Worm (Caenorhabditis elegans) whole organism, early embryonic: ENCODE data around the gene C56A3.8.

Source experiments
- B0310.2 ChIP-seq: sonication (generic microtip); optimal IDR thresholded peaks from 2 replicates; lab custom pipeline; 2016; ENCODE audit warnings: mild to moderate bottlenecking, missing genetic modification characterization, missing compliant biosample characterization
- F13C5.2 ChIP-seq: sonication (generic microtip); optimal IDR thresholded peaks from 2 replicates; lab custom pipeline; 2017; ENCODE audit warnings: mild to moderate bottlenecking, missing genetic modification characterization, inconsistent platforms, missing compliant biosample characterization
- aly-1 ChIP-seq: sonication (generic microtip); optimal IDR thresholded peaks from 2 replicates; lab custom pipeline; 2016; ENCODE audit warnings: missing genetic modification characterization, missing compliant biosample characterization
- ama-1 ChIP-seq: fragments of 150-350 bp; optimal IDR thresholded peaks from 2 replicates; lab custom pipeline; 2014
- ceh-13 ChIP-seq: fragments of 200-800 bp; sonication (Bioruptor generic); optimal IDR thresholded peaks from 2 replicates; lab custom pipeline; 2018; ENCODE audit warnings: mild to moderate bottlenecking, missing genetic modification characterization, missing compliant biosample characterization
- ceh-36 ChIP-seq: sonication (generic microtip); optimal IDR thresholded peaks from 2 replicates; lab custom pipeline; 2016; ENCODE audit warnings: missing genetic modification characterization, inconsistent platforms, missing compliant biosample characterization
- ets-7 ChIP-seq: sonication (generic microtip); optimal IDR thresholded peaks from 2 replicates; lab custom pipeline; 2016; ENCODE audit warnings: missing genotype, missing genetic modification characterization, missing compliant biosample characterization
- flt-1 ChIP-seq: fragments of 200-800 bp; sonication (Bioruptor generic); IDR thresholded peaks from 2 replicates; pipeline ENCODE4 v1.3.6; 2022; ENCODE audit warnings: missing genetic modification characterization, missing compliant biosample characterization
- hmbx-1 ChIP-seq: sonication (generic microtip); optimal IDR thresholded peaks from 2 replicates; lab custom pipeline; 2016; ENCODE audit warnings: mild to moderate bottlenecking, missing genetic modification characterization, missing compliant biosample characterization
- hmg-4 ChIP-seq: fragments of 200-800 bp; sonication (Bioruptor generic); optimal IDR thresholded peaks from 2 replicates; lab custom pipeline; 2018; ENCODE audit warnings: mild to moderate bottlenecking, missing genetic modification characterization, missing compliant biosample characterization
- hnd-1 ChIP-seq: sonication (generic microtip); optimal IDR thresholded peaks from 2 replicates; lab custom pipeline; 2016; ENCODE audit warnings: missing genetic modification characterization, missing compliant biosample characterization
- pes-1 ChIP-seq: fragments of 200-800 bp; sonication (Bioruptor generic); IDR thresholded peaks from 2 replicates; pipeline ENCODE4 v1.3.6; 2022; ENCODE audit warnings: missing genetic modification reagents, missing genetic modification characterization, missing compliant biosample characterization
- scrt-1 ChIP-seq: fragments of 200-800 bp; sonication (Bioruptor generic); IDR thresholded peaks from 2 replicates; pipeline ENCODE4 v1.3.6; 2022; ENCODE audit warnings: missing genetic modification characterization, missing compliant biosample characterization
- sea-1 ChIP-seq: fragments of 200-800 bp; sonication (Bioruptor generic); conservative IDR thresholded peaks from 2 replicates; pipeline ENCODE4 v1.3.6; 2022; ENCODE audit warnings: missing genetic modification characterization, missing compliant biosample characterization
- tbx-11 ChIP-seq: fragments of 200-800 bp; sonication (Bioruptor generic); IDR thresholded peaks from 2 replicates; pipeline ENCODE4 v1.3.6; 2022; ENCODE audit warnings: missing genetic modification characterization, missing compliant biosample characterization
- tbx-37 ChIP-seq: fragments of 200-800 bp; sonication (Bioruptor generic); conservative IDR thresholded peaks from 2 replicates; pipeline ENCODE4 v1.3.6; 2022; ENCODE audit warnings: missing genetic modification reagents, missing genetic modification characterization, missing compliant biosample characterization
- tra-4 ChIP-seq: sonication (generic microtip); optimal IDR thresholded peaks from 2 replicates; lab custom pipeline; 2017; ENCODE audit warnings: missing genetic modification characterization, missing compliant biosample characterization

The C56A3.8 gene

ce11 chrV:13559978-13560377, at the start of gene C56A3.8:
Gene C56A3.8, plus strand, starts transcription at chrV:13560278.
- no peak for TF ChIP-seq hnd-1
- no peak for TF ChIP-seq ceh-36
- no peak for TF ChIP-seq pes-1 (GFP tag; lab: Robert Waterston, UW)
- TF ChIP-seq aly-1 (tag; lab: Kevin White, UChicago) = no peak
- TF ChIP-seq hmbx-1 (tag; lab: Kevin White, UChicago) = no peak
- no peak for TF ChIP-seq tbx-37
- TF ChIP-seq tbx-11 (GFP tag; lab: Robert Waterston, UW) = no peak
- no peak for TF ChIP-seq ets-7 (tag; lab: Kevin White, UChicago)
- no peak for TF ChIP-seq sea-1 (GFP tag; lab: Robert Waterston, UW)
- TF ChIP-seq scrt-1 (GFP tag; lab: Robert Waterston, UW) = no peak
- no peak for TF ChIP-seq ceh-13
- TF ChIP-seq B0310.2 (tag; lab: Kevin White, UChicago) = no peak
- no peak for TF ChIP-seq hmg-4
- no peak for TF ChIP-seq tra-4
- no peak for TF ChIP-seq F13C5.2
- TF ChIP-seq flt-1 (GFP tag; lab: Robert Waterston, UW) = no peak
- no peak for TF ChIP-seq ama-1 (lab: Kevin White, UChicago)

ce11 chrV:13511618-13512017, 48.5 kb upstream of the C56A3.8 start, which contains the start of gene avr-15:
Gene avr-15, minus strand, starts transcription at chrV:13511718.
- no peak for TF ChIP-seq aly-1 (tag; lab: Kevin White, UChicago)
- no peak for TF ChIP-seq tbx-37
- no peak for TF ChIP-seq sea-1 (GFP tag; lab: Robert Waterston, UW)
- TF ChIP-seq ets-7 (tag; lab: Kevin White, UChicago) = no peak
- TF ChIP-seq F13C5.2 = no peak
- TF ChIP-seq tbx-11 (GFP tag; lab: Robert Waterston, UW) = no peak
- no peak for TF ChIP-seq hnd-1
- no peak for TF ChIP-seq flt-1 (GFP tag; lab: Robert Waterston, UW)

ce11 chrV:13512515-13512914, 47.6 kb upstream of the C56A3.8 start:
- no peak for TF ChIP-seq ets-7 (tag; lab: Kevin White, UChicago)
- TF ChIP-seq tbx-37 = no peak
- no peak for TF ChIP-seq sea-1 (GFP tag; lab: Robert Waterston, UW)
- no peak for TF ChIP-seq flt-1 (GFP tag; lab: Robert Waterston, UW)

- no peak for TF ChIP-seq scrt-1 (GFP tag; lab: Robert Waterston, UW)
- TF ChIP-seq B0310.2 (tag; lab: Kevin White, UChicago) = no peak
- TF ChIP-seq pes-1 (GFP tag; lab: Robert Waterston, UW) = no peak
- TF ChIP-seq tbx-11 (GFP tag; lab: Robert Waterston, UW) = no peak
- TF ChIP-seq hmbx-1 (tag; lab: Kevin White, UChicago) = no peak
- no peak for TF ChIP-seq tbx-37
- no peak for TF ChIP-seq flt-1 (GFP tag; lab: Robert Waterston, UW)
- TF ChIP-seq tra-4 = no peak
- no peak for TF ChIP-seq ama-1 (lab: Kevin White, UChicago)
- TF ChIP-seq ceh-36 = no peak
- TF ChIP-seq aly-1 (tag; lab: Kevin White, UChicago) = no peak
- TF ChIP-seq hmg-4 = no peak
- TF ChIP-seq sea-1 (GFP tag; lab: Robert Waterston, UW) = no peak
- TF ChIP-seq F13C5.2 = no peak
- no peak for TF ChIP-seq ceh-13
- TF ChIP-seq hnd-1 = no peak
These were observed 45.0 kb upstream of the C56A3.8 start, which contains the start of gene semi-1 for ce11 chrV:13515115-13515514. Gene semi-1, minus strand, starts transcription at chrV:13515215.

ce11 chrV:13523194-13523593, 36.9 kb upstream of the C56A3.8 start, which contains the start of gene R11G10.3:
Gene R11G10.3, plus strand, starts transcription at chrV:13523494.
- TF ChIP-seq ets-7 (tag; lab: Kevin White, UChicago) = no peak
- TF ChIP-seq ceh-36 = no peak
- TF ChIP-seq F13C5.2 = no peak
- TF ChIP-seq hmbx-1 (tag; lab: Kevin White, UChicago) = no peak
- no peak for TF ChIP-seq B0310.2 (tag; lab: Kevin White, UChicago)
- TF ChIP-seq scrt-1 (GFP tag; lab: Robert Waterston, UW) = no peak
- no peak for TF ChIP-seq ama-1 (lab: Kevin White, UChicago)
- no peak for TF ChIP-seq hmg-4
- no peak for TF ChIP-seq sea-1 (GFP tag; lab: Robert Waterston, UW)
- no peak for TF ChIP-seq ceh-13
- TF ChIP-seq hnd-1 = no peak

- TF ChIP-seq tbx-37 (no peak), ama-1 (lab: Kevin White, UChicago) (no peak)
These were observed 30.9 kb upstream of the C56A3.8 start for ce11 chrV:13529165-13529564.

ce11 chrV:13530698-13531097, 29.4 kb upstream of the C56A3.8 start, which contains the start of gene ttr-44:
Gene ttr-44, minus strand, starts transcription at chrV:13530744.
- no peak for TF ChIP-seq ceh-36
- no peak for TF ChIP-seq hmg-4
- no peak for TF ChIP-seq sea-1 (GFP tag; lab: Robert Waterston, UW)
- TF ChIP-seq tbx-11 (GFP tag; lab: Robert Waterston, UW) = no peak
- TF ChIP-seq pes-1 (GFP tag; lab: Robert Waterston, UW) = no peak
- no peak for TF ChIP-seq B0310.2 (tag; lab: Kevin White, UChicago)
- TF ChIP-seq scrt-1 (GFP tag; lab: Robert Waterston, UW) = no peak
- TF ChIP-seq tra-4 = no peak

ce11 chrV:13532469-13532868, 27.6 kb upstream of the C56A3.8 start:
- TF ChIP-seq B0310.2 (tag; lab: Kevin White, UChicago) = no peak

- no peak for TF ChIP-seq scrt-1 (GFP tag; lab: Robert Waterston, UW)
- TF ChIP-seq tbx-11 (GFP tag; lab: Robert Waterston, UW) = no peak
- no peak for TF ChIP-seq tbx-37
- no peak for TF ChIP-seq pes-1 (GFP tag; lab: Robert Waterston, UW)
- TF ChIP-seq ceh-36 = no peak
- TF ChIP-seq aly-1 (tag; lab: Kevin White, UChicago) = no peak
- no peak for TF ChIP-seq hmg-4
- TF ChIP-seq hnd-1 = no peak
- TF ChIP-seq F13C5.2 = no peak
- no peak for TF ChIP-seq B0310.2 (tag; lab: Kevin White, UChicago)
- no peak for TF ChIP-seq ama-1 (lab: Kevin White, UChicago)
These were observed 24.0 kb upstream of the C56A3.8 start, which contains the start of gene frpr-5 for ce11 chrV:13536058-13536579. Gene frpr-5, minus strand, starts transcription at chrV:13536108.
